Fruit fly (Drosophila melanogaster) whole organism, wandering third instar larva: ENCODE data around the gene CG14864.

Experiments
- Dfd ChIP-seq: fragments of >200 bp; optimal IDR thresholded peaks from 2 replicates; lab custom pipeline; 2017; ENCODE audit warnings: missing biosample characterization, missing genetic modification characterization
- br ChIP-seq: fragments of 200-800 bp; sonication (Bioruptor generic); optimal IDR thresholded peaks from 2 replicates; lab custom pipeline; 2016; ENCODE audit warnings: missing biosample characterization, missing genetic modification characterization
- pan ChIP-seq: fragments of >200 bp; optimal IDR thresholded peaks from 2 replicates; lab custom pipeline; 2017

- TF ChIP-seq br (GFP tag; lab: Kevin White, UChicago) (no peak), pan (no peak), Dfd (GFP tag; lab: Kevin White, UChicago) (no peak)
These were observed at the start of gene CG14864, which contains the start of gene Zip88E for dm6 chr3R:15268426-15268825.
